Fruit fly (Drosophila melanogaster): ENCODE data around the gene mRpL45.

mRpL45 gene

dm6 chr3R:22667284-22667958 lies 49.1 kb downstream of the mRpL45 start (continued):
- TF ChIP-seq sens-2 (GFP tag; IDR thresholded peaks at IDR 0.05) (peak; percentile 73; the same call in 1 of the 2 replicates), Elba2 (GFP tag; optimal IDR thresholded peaks at IDR 0.05) (no peak), peb (GFP tag; IDR thresholded peaks at IDR 0.05) (peak; percentile 50; the same call in 1 of the 2 replicates), nom (GFP tag; optimal IDR thresholded peaks at IDR 0.05) (peak; percentile 84), CG2678 (tag; optimal IDR thresholded peaks at IDR 0.05) (peak; percentile 94), CG15514 (GFP tag; optimal IDR thresholded peaks at IDR 0.05) (peak; percentile 27), al (GFP tag; IDR thresholded peaks at IDR 0.05) (no peak), CrebB (tag; optimal IDR thresholded peaks at IDR 0.05) (no peak), stwl (tag; optimal IDR thresholded peaks at IDR 0.05) (peak; percentile 14), Med (GFP tag) (peak; percentile 80), crp (GFP tag; optimal IDR thresholded peaks at IDR 0.05) (peak in 1 of 2 experiments; percentile 39), CG12744 (GFP tag; optimal IDR thresholded peaks at IDR 0.05) (no peak), kay (GFP tag; optimal IDR thresholded peaks at IDR 0.05) (peak; percentile 70), Bgb (GFP tag; IDR thresholded peaks at IDR 0.05; ENCODE audit: partially characterized antibody) (no peak), zen2 (GFP tag; IDR thresholded peaks at IDR 0.05; ENCODE audit: partially characterized antibody) (no peak), Atf6 (GFP tag; IDR thresholded peaks at IDR 0.05) (peak; percentile 68; the same call in 1 of the 2 replicates), CG15601 (tag; optimal IDR thresholded peaks at IDR 0.05) (peak; percentile 76), mirr (GFP tag; optimal IDR thresholded peaks at IDR 0.05) (no peak), CG15073 (GFP tag; optimal IDR thresholded peaks at IDR 0.05) (peak; percentile 33), CG11085 (GFP tag; IDR thresholded peaks at IDR 0.05) (no peak), gcm (GFP tag; optimal IDR thresholded peaks at IDR 0.05) (peak; percentile 62), Sox102F (GFP tag; optimal IDR thresholded peaks at IDR 0.05) (peak; percentile 90), oc (tag; optimal IDR thresholded peaks at IDR 0.05) (peak; percentile 81), CG8089 (GFP tag; optimal IDR thresholded peaks at IDR 0.05) (peak; percentile 57), Rfx (GFP tag; IDR thresholded peaks at IDR 0.05) (peak; percentile 58), ara (GFP tag; IDR thresholded peaks at IDR 0.05) (peak; percentile 75; the same call in 1 of the 2 replicates), trem (tag; optimal IDR thresholded peaks at IDR 0.05) (peak; percentile 92), CG9797 (GFP tag; optimal IDR thresholded peaks at IDR 0.05) (peak; percentile 6), Eip74EF (GFP tag; optimal IDR thresholded peaks at IDR 0.05) (peak in 1 of 2 experiments; percentile 76), pros (GFP tag; optimal IDR thresholded peaks at IDR 0.05) (peak; percentile 30), CG32767 (GFP tag; IDR thresholded peaks at IDR 0.05) (peak; percentile 80), fd96Cb (tag; optimal IDR thresholded peaks at IDR 0.05) (peak; percentile 94), klu (GFP tag; IDR thresholded peaks at IDR 0.05) (peak; percentile 38; the same call in 1 of the 2 replicates), H2.0 (GFP tag; IDR thresholded peaks at IDR 0.05) (peak; percentile 55), sqz (GFP tag; optimal IDR thresholded peaks at IDR 0.05) (peak; percentile 83), nmo (GFP tag; optimal IDR thresholded peaks at IDR 0.05) (peak; percentile 91)

dm6 chr3R:22667959-22668316 lies 49.6 kb downstream of the mRpL45 start:
- no peak for TF ChIP-seq ci (GFP tag; IDR thresholded peaks at IDR 0.05)
- peak; percentile 61 for TF ChIP-seq cg (GFP tag; optimal IDR thresholded peaks at IDR 0.05)
- TF ChIP-seq crol (GFP tag; IDR thresholded peaks at IDR 0.05), result peak; percentile 42
- TF ChIP-seq CG4360 (GFP tag; IDR thresholded peaks at IDR 0.05), result peak; percentile 50; the same call in 1 of the 2 replicates
- 0 out of 3 replicates have a peak, but pooled peaks have one; percentile 1 for TF ChIP-seq ken (GFP tag; IDR thresholded peaks at IDR 0.05)
- no peak for TF ChIP-seq zen2 (GFP tag; IDR thresholded peaks at IDR 0.05; ENCODE audit: partially characterized antibody)
